Worm (Caenorhabditis elegans) whole organism, L3 larva: ENCODE results near the gene srbc-8.
A peak's percentile ranks its signal among the peaks of the same experiment; 100 is the strongest.

Experiments used
- ZK546.5 ChIP-seq: sonication (generic microtip); optimal IDR thresholded peaks from 2 replicates; lab custom pipeline; 2017; ENCODE audit warnings: missing biosample characterization, missing genetic modification characterization
- aly-2 ChIP-seq: fragments of 150-350 bp; optimal IDR thresholded peaks from 2 replicates; lab custom pipeline; 2014; ENCODE audit warnings: missing biosample characterization, missing genetic modification characterization
- ama-1 ChIP-seq: fragments of 150-350 bp; optimal IDR thresholded peaks from 2 replicates; lab custom pipeline; 2018
- ceh-16 ChIP-seq: sonication (generic microtip); optimal IDR thresholded peaks from 2 replicates; lab custom pipeline; 2017; ENCODE audit warnings: missing biosample characterization, missing genetic modification characterization
- ceh-82 ChIP-seq: fragments of 150-350 bp; optimal IDR thresholded peaks from 2 replicates; lab custom pipeline; 2014; ENCODE audit warnings: missing biosample characterization, missing genetic modification characterization
- daf-12 ChIP-seq: fragments of 150-350 bp; optimal IDR thresholded peaks from 2 replicates; lab custom pipeline; 2014; ENCODE audit warnings: missing biosample characterization, missing genetic modification reagents, missing genetic modification characterization
- egl-5 ChIP-seq: fragments of 150-350 bp; optimal IDR thresholded peaks from 2 replicates; lab custom pipeline; 2017; ENCODE audit warnings: missing biosample characterization, missing genetic modification reagents, missing genetic modification characterization, inconsistent platforms
- elt-1 ChIP-seq: fragments of 150-350 bp; optimal IDR thresholded peaks from 2 replicates; lab custom pipeline; 2014; ENCODE audit warnings: missing biosample characterization, missing genetic modification characterization
- elt-2 ChIP-seq: sonication (generic microtip); optimal IDR thresholded peaks from 2 replicates; lab custom pipeline; 2016; ENCODE audit warnings: missing genetic modification reagents, mild to moderate bottlenecking, missing genetic modification characterization, missing compliant biosample characterization
- elt-3 ChIP-seq, 3 experiments: fragments of 150-350 bp in 1 of 3; sonication (generic microtip) in 2 of 3; optimal IDR thresholded peaks; 2 replicates in 2 of 3; 4 replicates in 1 of 3; lab custom pipeline; 2014 to 2017; ENCODE audit warnings: missing biosample characterization in 3 of 3, missing genetic modification characterization in 3 of 3
- eor-1 ChIP-seq, 2 experiments: fragments of 150-350 bp; optimal IDR thresholded peaks; 2 replicates each; lab custom pipeline; 2014 to 2018; ENCODE audit warnings: missing biosample characterization in 2 of 2, missing genetic modification characterization in 2 of 2
- fkh-10 ChIP-seq: sonication (generic microtip); optimal IDR thresholded peaks from 2 replicates; lab custom pipeline; 2017; ENCODE audit warnings: missing biosample characterization, missing genetic modification reagents, missing genetic modification characterization
- fkh-2 ChIP-seq: fragments of 150-350 bp; optimal IDR thresholded peaks from 2 replicates; lab custom pipeline; 2014; ENCODE audit warnings: missing biosample characterization, missing genetic modification reagents, missing genetic modification characterization
- fos-1 ChIP-seq: fragments of 150-350 bp; optimal IDR thresholded peaks from 2 replicates; lab custom pipeline; 2014; ENCODE audit warnings: missing biosample characterization, missing genetic modification characterization
- hmg-11 ChIP-seq: sonication (generic microtip); optimal IDR thresholded peaks from 2 replicates; lab custom pipeline; 2016; ENCODE audit warnings: missing genetic modification characterization, missing compliant biosample characterization
- jun-1 ChIP-seq: fragments of 150-350 bp; optimal IDR thresholded peaks from 2 replicates; lab custom pipeline; 2014; ENCODE audit warnings: missing biosample characterization, missing genetic modification reagents, missing genetic modification characterization
- lin-15B ChIP-seq: fragments of 150-350 bp; optimal IDR thresholded peaks from 2 replicates; lab custom pipeline; 2014; ENCODE audit warnings: missing biosample characterization, missing genetic modification characterization
- lin-39 ChIP-seq: fragments of 150-350 bp; optimal IDR thresholded peaks from 2 replicates; lab custom pipeline; 2018; ENCODE audit warnings: missing biosample characterization, missing genetic modification reagents, missing genetic modification characterization
- lsy-12 ChIP-seq: sonication (generic microtip); optimal IDR thresholded peaks from 2 replicates; lab custom pipeline; 2016; ENCODE audit warnings: mild to moderate bottlenecking, missing genetic modification characterization, missing compliant biosample characterization
- mdl-1 ChIP-seq: fragments of 150-350 bp; optimal IDR thresholded peaks from 2 replicates; lab custom pipeline; 2014; ENCODE audit warnings: missing biosample characterization, missing genetic modification characterization
- mml-1 ChIP-seq: fragments of 150-350 bp; sonication (generic microtip); optimal IDR thresholded peaks from 3 replicates; lab custom pipeline; 2014; ENCODE audit warnings: missing biosample characterization, missing genetic modification characterization
- nfya-1 ChIP-seq: sonication (generic microtip); optimal IDR thresholded peaks from 2 replicates; lab custom pipeline; 2017; ENCODE audit warnings: missing genetic modification characterization, mild to moderate bottlenecking, missing compliant biosample characterization, antibody characterized with exemption, moderate library complexity; ENCODE audit not compliant: insufficient read depth
- nhr-11 ChIP-seq: fragments of 150-350 bp; optimal IDR thresholded peaks from 2 replicates; lab custom pipeline; 2014; ENCODE audit warnings: missing biosample characterization, missing genetic modification characterization
- nhr-12 ChIP-seq: fragments of 150-350 bp; optimal IDR thresholded peaks from 2 replicates; lab custom pipeline; 2014; ENCODE audit warnings: missing biosample characterization, missing genetic modification characterization
- nhr-23 ChIP-seq: fragments of 150-350 bp; optimal IDR thresholded peaks from 2 replicates; lab custom pipeline; 2014; ENCODE audit warnings: missing biosample characterization, missing genetic modification reagents, missing genetic modification characterization
- nhr-237 ChIP-seq: fragments of 150-350 bp; optimal IDR thresholded peaks from 2 replicates; lab custom pipeline; 2014; ENCODE audit warnings: missing biosample characterization, missing genetic modification characterization
- nhr-25 ChIP-seq: sonication (generic microtip); optimal IDR thresholded peaks from 2 replicates; lab custom pipeline; 2017; ENCODE audit warnings: missing biosample characterization, missing genetic modification characterization
- nhr-28 ChIP-seq: fragments of 150-350 bp; optimal IDR thresholded peaks from 2 replicates; lab custom pipeline; 2014; ENCODE audit warnings: missing biosample characterization, missing genetic modification characterization
- nhr-43 ChIP-seq: sonication (generic microtip); optimal IDR thresholded peaks from 2 replicates; lab custom pipeline; 2016; ENCODE audit warnings: mild to moderate bottlenecking, missing genetic modification characterization, missing compliant biosample characterization; ENCODE audit not compliant: poor library complexity, severe bottlenecking
- nhr-67 ChIP-seq: fragments of 150-350 bp; optimal IDR thresholded peaks from 2 replicates; lab custom pipeline; 2014; ENCODE audit warnings: missing biosample characterization, missing genetic modification characterization
- nhr-76 ChIP-seq: fragments of 150-350 bp; sonication (generic microtip); optimal IDR thresholded peaks from 5 replicates; lab custom pipeline; 2014; ENCODE audit warnings: missing biosample characterization, missing genetic modification characterization
- nhr-77 ChIP-seq: fragments of 150-350 bp; optimal IDR thresholded peaks from 2 replicates; lab custom pipeline; 2014; ENCODE audit warnings: missing biosample characterization, missing genetic modification characterization
- pha-4 ChIP-seq: fragments of 150-350 bp; optimal IDR thresholded peaks from 2 replicates; lab custom pipeline; 2014; ENCODE audit warnings: missing biosample characterization, missing genetic modification reagents, missing genetic modification characterization
- sea-2 ChIP-seq: fragments of 150-350 bp; sonication (generic microtip); optimal IDR thresholded peaks from 4 replicates; lab custom pipeline; 2014; ENCODE audit warnings: missing biosample characterization, missing genetic modification reagents, missing genetic modification characterization
- skn-1 ChIP-seq: fragments of 150-350 bp; optimal IDR thresholded peaks from 2 replicates; lab custom pipeline; 2014; ENCODE audit warnings: missing biosample characterization, missing genetic modification characterization
- tbx-2 ChIP-seq: sonication (generic microtip); optimal IDR thresholded peaks from 2 replicates; lab custom pipeline; 2016; ENCODE audit warnings: mild to moderate bottlenecking, missing genetic modification characterization, missing compliant biosample characterization
- unc-39 ChIP-seq: sonication (generic microtip); optimal IDR thresholded peaks from 4 replicates; lab custom pipeline; 2017; ENCODE audit warnings: missing biosample characterization, missing genetic modification characterization
- unc-62 ChIP-seq: fragments of 150-350 bp; sonication (generic microtip); optimal IDR thresholded peaks from 4 replicates; lab custom pipeline; 2014; ENCODE audit warnings: missing biosample characterization, missing genetic modification reagents, missing genetic modification characterization
- zag-1 ChIP-seq: fragments of 150-350 bp; optimal IDR thresholded peaks from 2 replicates; lab custom pipeline; 2014; ENCODE audit warnings: missing biosample characterization, missing genetic modification characterization
- ztf-11 ChIP-seq: fragments of 150-350 bp; optimal IDR thresholded peaks from 2 replicates; lab custom pipeline; 2014; ENCODE audit warnings: missing biosample characterization, missing genetic modification characterization
- ztf-4 ChIP-seq: fragments of 150-350 bp; optimal IDR thresholded peaks from 2 replicates; lab custom pipeline; 2014; ENCODE audit warnings: missing biosample characterization, missing genetic modification characterization

The srbc-8 gene

ce11 chrV:7436911-7437310 lies 48.0 kb downstream of the srbc-8 start:
- TF ChIP-seq elt-3 (tag; optimal IDR thresholded peaks at IDR 0.05; lab: Kevin White, UChicago) = peak in 2 of 3 experiments; percentile 14 to 91
- peak; percentile 78 for TF ChIP-seq nhr-25 (tag; lab: Kevin White, UChicago)
- peak; percentile 28 for TF ChIP-seq tbx-2 (tag; lab: Kevin White, UChicago)
- peak; percentile 14 for TF ChIP-seq pha-4 (tag; lab: Kevin White, UChicago)
- no peak for TF ChIP-seq fkh-2 (tag; lab: Kevin White, UChicago)
- no peak for TF ChIP-seq fos-1 (tag; lab: Kevin White, UChicago)
- TF ChIP-seq nhr-11 = no peak
- TF ChIP-seq ama-1 = peak; percentile 98
- peak; percentile 72 for TF ChIP-seq nhr-23 (tag; lab: Kevin White, UChicago)
- TF ChIP-seq nfya-1 (tag; lab: Kevin White, UChicago) = peak; percentile 16
- peak; percentile 90 for TF ChIP-seq nhr-43 (tag; lab: Kevin White, UChicago)

ce11 chrV:7436509-7436908 lies 48.4 kb downstream of the srbc-8 start:
- no peak for TF ChIP-seq lsy-12

ce11 chrV:7435376-7436204 lies 49.3 kb downstream of the srbc-8 start, which contains the start of the genes ddo-2 and F25E5.8:
Gene ddo-2, minus strand, starts transcription at chrV:7435705.
Gene F25E5.8, plus strand, starts transcription at chrV:7435930.
- peak; percentile 70 for TF ChIP-seq nhr-23 (tag; lab: Kevin White, UChicago)
- TF ChIP-seq nfya-1 (tag; lab: Kevin White, UChicago) = no peak
- TF ChIP-seq lin-39 = no peak
- peak; percentile 11 for TF ChIP-seq hmg-11 (tag; lab: Kevin White, UChicago)
- TF ChIP-seq mml-1 (tag; lab: Kevin White, UChicago) = no peak
- peak; percentile 14 for TF ChIP-seq nhr-25 (tag; lab: Kevin White, UChicago)
- TF ChIP-seq nhr-11 = no peak
- TF ChIP-seq ceh-82 (tag; lab: Kevin White, UChicago) = no peak
- no peak for TF ChIP-seq unc-39
- TF ChIP-seq ztf-4 (tag; lab: Kevin White, UChicago) = no peak
- TF ChIP-seq ama-1 = no peak
- no peak for TF ChIP-seq mdl-1 (tag; lab: Kevin White, UChicago)
- no peak for TF ChIP-seq lsy-12
- no peak for TF ChIP-seq egl-5 (tag; lab: Kevin White, UChicago)
- no peak for TF ChIP-seq nhr-28 (tag; lab: Kevin White, UChicago)
- TF ChIP-seq sea-2 (GFP tag; lab: Kevin White, UChicago) = no peak
- no peak for TF ChIP-seq nhr-67 (tag; lab: Kevin White, UChicago)
- no peak for TF ChIP-seq unc-62 (GFP tag; lab: Kevin White, UChicago)
- no peak for TF ChIP-seq nhr-76 (tag; lab: Kevin White, UChicago)
- TF ChIP-seq daf-12 = no peak
- TF ChIP-seq nhr-77 = no peak
- TF ChIP-seq nhr-12 (tag; lab: Kevin White, UChicago) = no peak
- TF ChIP-seq skn-1 (tag; lab: Kevin White, UChicago) = no peak
- TF ChIP-seq nhr-43 (tag; lab: Kevin White, UChicago) = peak; percentile 46
- TF ChIP-seq fkh-2 (tag; lab: Kevin White, UChicago) = no peak
- TF ChIP-seq pha-4 (tag; lab: Kevin White, UChicago) = no peak

ce11 chrV:7434805-7435363 lies 50.0 kb downstream of the srbc-8 start:
- TF ChIP-seq nhr-67 (tag; lab: Kevin White, UChicago) (no peak), jun-1 (tag; lab: Kevin White, UChicago) (no peak), fkh-2 (tag; lab: Kevin White, UChicago) (no peak), fkh-10 (GFP tag; lab: Kevin White, UChicago) (peak; percentile 40), zag-1 (tag; lab: Kevin White, UChicago) (no peak), elt-3 (tag; optimal IDR thresholded peaks at IDR 0.05; lab: Kevin White, UChicago) (no peak), lin-15B (tag; lab: Kevin White, UChicago) (peak; percentile 9), lsy-12 (no peak), elt-2 (peak; percentile 74), ztf-4 (tag; lab: Kevin White, UChicago) (no peak), tbx-2 (tag; lab: Kevin White, UChicago) (no peak), eor-1 (tag; optimal IDR thresholded peaks at IDR 0.05; lab: Kevin White, UChicago) (no peak), nhr-12 (tag; lab: Kevin White, UChicago) (no peak), fos-1 (tag; lab: Kevin White, UChicago) (no peak), nhr-43 (tag; lab: Kevin White, UChicago) (no peak), aly-2 (no peak), unc-62 (GFP tag; lab: Kevin White, UChicago) (no peak), ZK546.5 (tag; lab: Kevin White, UChicago) (no peak), nhr-237 (tag; lab: Kevin White, UChicago) (no peak), egl-5 (tag; lab: Kevin White, UChicago) (peak; percentile 69), unc-39 (no peak), pha-4 (tag; lab: Kevin White, UChicago) (peak; percentile 60), ztf-11 (tag; lab: Kevin White, UChicago) (no peak), elt-1 (tag; lab: Kevin White, UChicago) (peak; percentile 4), nhr-23 (tag; lab: Kevin White, UChicago) (no peak), nhr-11 (no peak), skn-1 (tag; lab: Kevin White, UChicago) (peak; percentile 62), sea-2 (GFP tag; lab: Kevin White, UChicago) (no peak), nhr-28 (tag; lab: Kevin White, UChicago) (no peak), mml-1 (tag; lab: Kevin White, UChicago) (no peak), nhr-77 (no peak), ceh-16 (tag; lab: Kevin White, UChicago) (no peak)
